Worm (Caenorhabditis elegans) whole organism, L1 larva: Measurements from ENCODE around the gene bcf-1.

Experiments used
- alr-1 ChIP-seq: fragments of 200-800 bp; sonication (Bioruptor generic); optimal IDR thresholded peaks from 2 replicates; lab custom pipeline; 2018; ENCODE audit warnings: borderline replicate concordance, mild to moderate bottlenecking, missing genetic modification characterization, missing compliant biosample characterization
- lir-3 ChIP-seq: sonication (generic microtip); optimal IDR thresholded peaks from 2 replicates; lab custom pipeline; 2016; ENCODE audit warnings: mild to moderate bottlenecking, missing genetic modification characterization, moderate library complexity, missing compliant biosample characterization; ENCODE audit not compliant: poor library complexity
- nhr-77 ChIP-seq: fragments of 150-350 bp; optimal IDR thresholded peaks from 2 replicates; lab custom pipeline; 2014; ENCODE audit warnings: missing biosample characterization, missing genetic modification characterization
- skn-1 ChIP-seq: fragments of 150-350 bp; optimal IDR thresholded peaks from 2 replicates; lab custom pipeline; 2014; ENCODE audit warnings: missing biosample characterization, missing genetic modification characterization

DNA sequence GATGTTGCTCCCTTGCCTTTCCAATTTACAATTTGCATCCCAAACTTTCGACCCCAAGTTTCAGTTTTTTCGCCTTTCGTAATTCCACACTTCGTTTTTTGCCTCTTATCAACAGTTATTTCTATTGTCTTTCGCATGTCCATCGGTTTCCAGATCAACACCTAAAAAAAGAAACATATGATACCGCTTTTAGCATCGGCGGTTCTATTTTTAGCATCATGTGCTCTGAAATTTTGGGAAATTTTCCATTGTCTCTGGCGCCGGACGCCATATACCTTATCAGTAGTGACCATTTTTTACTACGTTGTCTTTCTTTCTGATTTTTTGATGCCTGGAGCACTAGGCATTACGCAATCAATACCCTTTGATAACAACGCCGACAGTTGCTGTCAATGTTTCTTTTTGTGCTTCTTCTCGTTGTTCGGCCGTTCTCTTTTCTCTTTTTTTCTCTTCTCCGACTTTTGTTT is 52.6 kb downstream of the bcf-1 start, which contains the start of gene bcl-11:
- TF ChIP-seq nhr-77: no peak
- TF ChIP-seq skn-1 (tag; lab: Kevin White, UChicago): no peak
- no peak for TF ChIP-seq lir-3 (tag; lab: Kevin White, UChicago)
- TF ChIP-seq alr-1 (tag; lab: Kevin White, UChicago): no peak
